Worm (Caenorhabditis elegans) whole organism, L1 larva: ENCODE measurements around the gene M03C11.3.

Experiments used
- C16A3.4 ChIP-seq: fragments of 150-350 bp; optimal IDR thresholded peaks from 2 replicates; lab custom pipeline; 2014; ENCODE audit warnings: missing biosample characterization, missing genetic modification characterization
- F16B12.6 ChIP-seq: fragments of 150-350 bp; optimal IDR thresholded peaks from 2 replicates; lab custom pipeline; 2014; ENCODE audit warnings: missing biosample characterization, missing genetic modification characterization
- aha-1 ChIP-seq: fragments of 150-350 bp; optimal IDR thresholded peaks from 2 replicates; lab custom pipeline; 2014; ENCODE audit warnings: missing biosample characterization, missing genetic modification characterization
- alr-1 ChIP-seq: fragments of 200-800 bp; sonication (Bioruptor generic); optimal IDR thresholded peaks from 2 replicates; lab custom pipeline; 2018; ENCODE audit warnings: borderline replicate concordance, mild to moderate bottlenecking, missing genetic modification characterization, missing compliant biosample characterization
- aly-2 ChIP-seq: fragments of 150-350 bp; optimal IDR thresholded peaks from 2 replicates; lab custom pipeline; 2014; ENCODE audit warnings: missing biosample characterization, missing genetic modification characterization
- blmp-1 ChIP-seq: fragments of 150-350 bp; optimal IDR thresholded peaks from 2 replicates; lab custom pipeline; 2014; ENCODE audit warnings: missing biosample characterization, missing genetic modification characterization
- ceh-82 ChIP-seq, 3 experiments: fragments of 150-350 bp in 1 of 3; sonication (generic microtip) in 2 of 3; optimal IDR thresholded peaks; 2 replicates each; lab custom pipeline; 2014 to 2017; ENCODE audit warnings: missing biosample characterization in 3 of 3, missing genetic modification characterization in 3 of 3
- ceh-90 ChIP-seq: sonication (generic microtip); optimal IDR thresholded peaks from 2 replicates; lab custom pipeline; 2016; ENCODE audit warnings: missing genetic modification characterization, missing compliant biosample characterization
- ces-1 ChIP-seq: fragments of 150-350 bp; optimal IDR thresholded peaks from 2 replicates; lab custom pipeline; 2014; ENCODE audit warnings: missing biosample characterization, missing genetic modification reagents, missing genetic modification characterization
- dpl-1 ChIP-seq, 3 experiments: fragments of 150-350 bp in 2 of 3; sonication (generic microtip) in 1 of 3; optimal IDR thresholded peaks; 2 replicates each; lab custom pipeline; 2014 to 2017; ENCODE audit warnings: missing biosample characterization in 3 of 3, missing genetic modification characterization in 3 of 3, missing genetic modification reagents in 3 of 3
- efl-1 ChIP-seq, 4 experiments: fragments of 150-350 bp; optimal IDR thresholded peaks in 3 of 4; peaks in 1 of 4; 1 replicate in 1 of 4; 2 replicates in 3 of 4; lab custom pipeline; 2014; ENCODE audit warnings: missing biosample characterization in 2 of 4, missing genetic modification characterization in 2 of 4, missing genetic modification reagents in 2 of 4
- egl-27 ChIP-seq, 2 experiments: fragments of 150-350 bp in 1 of 2; sonication (generic microtip); optimal IDR thresholded peaks; 3 replicates each; lab custom pipeline; 2017 to 2018; ENCODE audit warnings: missing biosample characterization in 2 of 2, missing genetic modification characterization in 2 of 2, missing genetic modification reagents in 2 of 2
- elt-2 ChIP-seq: sonication (generic microtip); optimal IDR thresholded peaks from 2 replicates; lab custom pipeline; 2016; ENCODE audit warnings: missing genetic modification characterization, mild to moderate bottlenecking, inconsistent platforms, missing compliant biosample characterization, missing genetic modification reagents
- ets-5 ChIP-seq: fragments of 200-800 bp; sonication (Bioruptor generic); IDR thresholded peaks from 2 replicates; pipeline ENCODE4 v1.3.6; 2022; ENCODE audit warnings: missing genetic modification characterization, missing compliant biosample characterization
- fkh-8 ChIP-seq: sonication (generic microtip); optimal IDR thresholded peaks from 2 replicates; lab custom pipeline; 2016; ENCODE audit warnings: mild to moderate bottlenecking, missing genetic modification characterization, missing compliant biosample characterization
- grh-1 ChIP-seq: fragments of 200-800 bp; sonication (Bioruptor generic); IDR thresholded peaks from 2 replicates; pipeline ENCODE4 v1.3.6; 2022; ENCODE audit warnings: missing genetic modification reagents, missing genetic modification characterization, missing compliant biosample characterization
- hlh-17 ChIP-seq: fragments of 200-800 bp; sonication (Bioruptor generic); optimal IDR thresholded peaks from 2 replicates; lab custom pipeline; 2018; ENCODE audit warnings: missing genetic modification characterization, mild to moderate bottlenecking, missing compliant biosample characterization, moderate library complexity, borderline replicate concordance
- hlh-4 ChIP-seq: sonication (generic microtip); optimal IDR thresholded peaks from 2 replicates; lab custom pipeline; 2016; ENCODE audit warnings: mild to moderate bottlenecking, missing genetic modification characterization, missing compliant biosample characterization
- hpl-2 ChIP-seq: fragments of 150-350 bp; optimal IDR thresholded peaks from 2 replicates; lab custom pipeline; 2014; ENCODE audit warnings: missing biosample characterization, missing genetic modification reagents, missing genetic modification characterization
- irx-1 ChIP-seq: sonication (generic microtip); optimal IDR thresholded peaks from 2 replicates; lab custom pipeline; 2016; ENCODE audit warnings: missing genetic modification characterization, missing compliant biosample characterization
- isw-1 ChIP-seq: fragments of 200-800 bp; sonication (Bioruptor generic); IDR thresholded peaks from 2 replicates; pipeline ENCODE4 v1.3.6; 2022; ENCODE audit warnings: missing genetic modification characterization, missing compliant biosample characterization
- lin-14 ChIP-seq: fragments of 200-800 bp; sonication (Bioruptor generic); optimal IDR thresholded peaks from 2 replicates; lab custom pipeline; 2018; ENCODE audit warnings: mild to moderate bottlenecking, missing genetic modification characterization, moderate library complexity, missing compliant biosample characterization
- lin-15B ChIP-seq: fragments of 150-350 bp; sonication (generic microtip); optimal IDR thresholded peaks from 3 replicates; lab custom pipeline; 2014; ENCODE audit warnings: missing biosample characterization, missing genetic modification characterization
- lin-35 ChIP-seq, 2 experiments: fragments of 150-350 bp; optimal IDR thresholded peaks; 2 replicates each; lab custom pipeline; 2014; ENCODE audit warnings: missing biosample characterization in 2 of 2, missing genetic modification characterization in 2 of 2, missing genetic modification reagents in 2 of 2
- lir-3 ChIP-seq: sonication (generic microtip); optimal IDR thresholded peaks from 2 replicates; lab custom pipeline; 2016; ENCODE audit warnings: mild to moderate bottlenecking, missing genetic modification characterization, moderate library complexity, missing compliant biosample characterization; ENCODE audit not compliant: poor library complexity
- lsy-2 ChIP-seq, 2 experiments: fragments of 150-350 bp; optimal IDR thresholded peaks; 2 replicates each; lab custom pipeline; 2014; ENCODE audit warnings: missing biosample characterization in 2 of 2, missing genetic modification characterization in 2 of 2
- mef-2 ChIP-seq: fragments of 150-350 bp; optimal IDR thresholded peaks from 2 replicates; lab custom pipeline; 2014; ENCODE audit warnings: missing biosample characterization, missing genetic modification characterization
- mep-1 ChIP-seq: fragments of 150-350 bp; optimal IDR thresholded peaks from 2 replicates; lab custom pipeline; 2014; ENCODE audit warnings: missing biosample characterization, missing genetic modification characterization
- nhr-12 ChIP-seq: sonication (generic microtip); optimal IDR thresholded peaks from 2 replicates; lab custom pipeline; 2017; ENCODE audit warnings: missing biosample characterization, missing genetic modification characterization
- nhr-19 ChIP-seq: fragments of 200-800 bp; sonication (Bioruptor generic); conservative IDR thresholded peaks from 2 replicates; pipeline ENCODE4 v1.3.6; 2022; ENCODE audit warnings: missing genetic modification characterization, missing compliant biosample characterization
- nhr-237 ChIP-seq: fragments of 150-350 bp; optimal IDR thresholded peaks from 2 replicates; lab custom pipeline; 2014; ENCODE audit warnings: missing biosample characterization, missing genetic modification characterization
- nhr-28 ChIP-seq: fragments of 150-350 bp; optimal IDR thresholded peaks from 2 replicates; lab custom pipeline; 2014; ENCODE audit warnings: missing biosample characterization, missing genetic modification characterization
- nhr-84 ChIP-seq: sonication (generic microtip); optimal IDR thresholded peaks from 2 replicates; lab custom pipeline; 2017; ENCODE audit warnings: missing biosample characterization, missing genetic modification characterization
- nhr-85 ChIP-seq: sonication (generic microtip); peaks from one replicate; lab custom pipeline; 2016; ENCODE audit warnings: missing genetic modification characterization, inconsistent platforms, missing compliant biosample characterization
- pag-3 ChIP-seq: sonication (generic microtip); optimal IDR thresholded peaks from 2 replicates; lab custom pipeline; 2017; ENCODE audit warnings: missing genetic modification characterization, mild to moderate bottlenecking, missing compliant biosample characterization, antibody characterized with exemption, borderline replicate concordance; ENCODE audit not compliant: insufficient read depth
- pax-3 ChIP-seq: fragments of 200-800 bp; sonication (Bioruptor generic); optimal IDR thresholded peaks from 2 replicates; lab custom pipeline; 2018; ENCODE audit warnings: mild to moderate bottlenecking, missing genetic modification characterization, moderate library complexity, missing compliant biosample characterization
- rnt-1 ChIP-seq: sonication (generic microtip); optimal IDR thresholded peaks from 2 replicates; lab custom pipeline; 2016; ENCODE audit warnings: mild to moderate bottlenecking, missing genetic modification characterization, moderate library complexity, missing compliant biosample characterization
- snu-23 ChIP-seq: sonication (generic microtip); optimal IDR thresholded peaks from 2 replicates; lab custom pipeline; 2016; ENCODE audit warnings: missing genetic modification characterization, missing compliant biosample characterization
- swsn-7 ChIP-seq: sonication (generic microtip); optimal IDR thresholded peaks from 2 replicates; lab custom pipeline; 2016; ENCODE audit warnings: missing genetic modification characterization, missing compliant biosample characterization
- tbx-2 ChIP-seq: sonication (generic microtip); optimal IDR thresholded peaks from 2 replicates; lab custom pipeline; 2016; ENCODE audit warnings: missing genetic modification characterization, missing compliant biosample characterization
- unc-86 ChIP-seq: sonication (generic microtip); optimal IDR thresholded peaks from 2 replicates; lab custom pipeline; 2016; ENCODE audit warnings: missing genetic modification characterization, missing compliant biosample characterization
- zip-4 ChIP-seq: fragments of 200-800 bp; sonication (Bioruptor generic); optimal IDR thresholded peaks from 2 replicates; lab custom pipeline; 2018; ENCODE audit warnings: mild to moderate bottlenecking, missing genetic modification characterization, moderate library complexity, missing compliant biosample characterization
- ztf-11 ChIP-seq, 2 experiments: sonication (generic microtip); optimal IDR thresholded peaks; 2 replicates each; lab custom pipeline; 2016 to 2017; ENCODE audit warnings: missing genetic modification characterization in 2 of 2, missing biosample characterization in 1 of 2, missing compliant biosample characterization in 1 of 2
- ztf-4 ChIP-seq: fragments of 150-350 bp; optimal IDR thresholded peaks from 2 replicates; lab custom pipeline; 2014; ENCODE audit warnings: missing biosample characterization, missing genetic modification characterization

The M03C11.3 gene

DNA sequence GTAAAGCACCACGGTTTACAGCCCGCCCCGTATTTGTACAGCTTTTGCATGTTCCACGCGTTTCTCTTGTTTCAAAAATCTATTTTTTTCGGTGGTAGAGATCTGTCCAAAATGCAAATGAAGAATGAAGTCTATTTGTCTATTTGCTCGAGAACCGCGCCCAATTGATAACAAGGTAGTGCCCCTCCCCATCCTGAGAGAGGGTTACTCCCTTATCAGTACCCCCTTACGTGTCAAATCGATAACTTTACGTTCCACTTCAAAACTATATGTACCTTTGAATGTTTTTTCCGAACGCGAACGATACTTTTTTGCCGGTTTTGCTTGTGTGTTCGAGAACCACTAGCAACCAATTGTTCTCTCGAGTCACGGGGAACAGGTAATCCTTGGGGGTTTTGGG is 28.8 kb upstream of the M03C11.3 start:
- TF ChIP-seq tbx-2 (tag; lab: Kevin White, UChicago) (no peak), elt-2 (peak; percentile 20)

DNA sequence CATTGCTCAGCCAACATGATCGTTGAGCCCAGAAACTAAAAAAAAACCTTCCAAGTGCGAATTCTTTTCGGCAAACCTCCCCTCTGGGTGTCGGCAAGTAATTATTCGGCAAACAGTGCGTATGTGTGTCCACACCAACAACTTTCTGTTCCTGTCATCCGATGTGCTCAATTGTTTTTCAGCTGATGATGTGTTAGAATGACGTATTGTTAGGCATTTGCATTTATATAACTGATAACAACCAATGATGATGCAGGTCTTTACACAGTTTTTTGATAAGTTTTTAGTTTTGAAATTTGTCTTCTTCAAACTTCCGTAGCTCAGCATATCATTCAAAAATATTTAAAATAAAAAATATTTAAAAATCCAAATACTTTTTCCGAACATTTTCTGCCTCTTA is 26.0 kb upstream of the M03C11.3 start:
- peak; percentile 20 for TF ChIP-seq elt-2
- TF ChIP-seq lin-35 (GFP tag; optimal IDR thresholded peaks at IDR 0.05; lab: Kevin White, UChicago), result no peak
- no peak for TF ChIP-seq aly-2 (tag; lab: Kevin White, UChicago)
- no peak for TF ChIP-seq lin-15B (tag; lab: Kevin White, UChicago)
- TF ChIP-seq snu-23, result no peak

DNA sequence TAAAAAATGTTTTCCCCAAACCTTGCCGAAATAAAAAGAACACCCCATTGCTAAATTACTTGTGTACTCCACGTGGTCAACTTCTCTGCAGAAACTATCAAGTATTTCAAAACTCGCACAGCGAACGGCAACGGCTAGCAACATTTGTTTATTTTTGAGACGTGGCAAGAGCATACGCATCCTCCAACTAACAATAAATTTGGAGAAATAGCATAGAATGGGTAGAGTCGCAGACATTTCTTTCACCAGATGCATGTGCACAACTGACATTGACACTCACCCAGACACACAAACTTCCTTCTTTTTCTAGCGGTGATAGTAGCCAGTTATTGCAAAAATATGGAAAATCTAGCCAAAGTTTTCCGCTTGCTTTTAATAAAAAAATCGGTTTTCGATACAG is 25.2 kb upstream of the M03C11.3 start:
- TF ChIP-seq rnt-1 (tag; lab: Kevin White, UChicago) (peak; percentile 0), lin-14 (peak; percentile 71), efl-1 (optimal IDR thresholded peaks at IDR 0.05; lab: Kevin White, UChicago) (peak in 1 of 2 experiments; percentile 21), efl-1 (GFP tag; optimal IDR thresholded peaks at IDR 0.05 in 1 of 2; lab: Kevin White, UChicago) (peak in 1 of 2 experiments; percentile 5), egl-27 (tag; optimal IDR thresholded peaks at IDR 0.05; lab: Kevin White, UChicago) (no peak), nhr-12 (tag; lab: Kevin White, UChicago) (no peak)

ce11 chrIII:10380640-10381039 is 24.2 kb upstream of the M03C11.3 start:
- TF ChIP-seq nhr-84 (tag; lab: Kevin White, UChicago) (no peak), snu-23 (peak; percentile 23), ztf-11 (tag; optimal IDR thresholded peaks at IDR 0.05; lab: Kevin White, UChicago) (no peak), lin-14 (peak; percentile 62), lsy-2 (tag; optimal IDR thresholded peaks at IDR 0.05; lab: Kevin White, UChicago) (peak; percentile 17 to 19), lir-3 (tag; lab: Kevin White, UChicago) (no peak), grh-1 (no peak), ztf-4 (no peak), aha-1 (tag; lab: Kevin White, UChicago) (no peak), hlh-17 (no peak), swsn-7 (tag; lab: Kevin White, UChicago) (peak; percentile 16), nhr-237 (tag; lab: Kevin White, UChicago) (no peak), F16B12.6 (no peak), isw-1 (GFP tag; lab: Robert Waterston, UW) (no peak), ces-1 (GFP tag; lab: Kevin White, UChicago) (no peak), nhr-19 (GFP tag; lab: Robert Waterston, UW) (no peak), nhr-28 (tag; lab: Kevin White, UChicago) (no peak), fkh-8 (tag; lab: Kevin White, UChicago) (no peak), ceh-82 (tag; optimal IDR thresholded peaks at IDR 0.05; lab: Kevin White, UChicago) (peak in 1 of 3 experiments; percentile 9), dpl-1 (GFP tag; optimal IDR thresholded peaks at IDR 0.05; lab: Kevin White, UChicago) (peak in 1 of 3 experiments; percentile 9), zip-4 (GFP tag; lab: Kevin White, UChicago) (no peak), efl-1 (optimal IDR thresholded peaks at IDR 0.05; lab: Kevin White, UChicago) (peak; percentile 30 to 38), efl-1 (GFP tag; optimal IDR thresholded peaks at IDR 0.05 in 1 of 2; lab: Kevin White, UChicago) (peak; percentile 17 to 85), mef-2 (tag; lab: Kevin White, UChicago) (no peak), ceh-90 (tag; lab: Kevin White, UChicago) (no peak), C16A3.4 (tag; lab: Kevin White, UChicago) (no peak), ets-5 (GFP tag; lab: Robert Waterston, UW) (no peak), hpl-2 (GFP tag; lab: Kevin White, UChicago) (no peak), mep-1 (peak; percentile 35), unc-86 (tag; lab: Kevin White, UChicago) (no peak), tbx-2 (tag; lab: Kevin White, UChicago) (no peak), pag-3 (tag; lab: Kevin White, UChicago) (no peak), blmp-1 (peak; percentile 84), nhr-85 (tag; lab: Kevin White, UChicago) (peak; percentile 43), irx-1 (tag; lab: Kevin White, UChicago) (no peak), hlh-4 (tag; lab: Kevin White, UChicago) (no peak), lin-35 (GFP tag; optimal IDR thresholded peaks at IDR 0.05; lab: Kevin White, UChicago) (peak in 1 of 2 experiments; percentile 11), alr-1 (tag; lab: Kevin White, UChicago) (no peak), pax-3 (tag; lab: Kevin White, UChicago) (no peak)
- TF ChIP-seq, all 84 proteins: peak for 11
